Fruit fly (Drosophila melanogaster) whole organism, prepupa: ENCODE results near the gene CG32221.

ENCODE experiments used
- CG10631 ChIP-seq: fragments of 200-800 bp; sonication (Bioruptor generic); optimal IDR thresholded peaks from 2 replicates; lab custom pipeline; 2016; ENCODE audit warnings: missing biosample characterization, missing genetic modification characterization
- CG10669 ChIP-seq: fragments of 200-800 bp; sonication (Bioruptor generic); optimal IDR thresholded peaks from 3 replicates; lab custom pipeline; 2018; ENCODE audit warnings: missing biosample characterization, mild to moderate bottlenecking, missing genetic modification characterization, moderate library complexity
- CG11294 ChIP-seq: fragments of 200-800 bp; sonication (Bioruptor generic); IDR thresholded peaks from 2 replicates; pipeline ENCODE4 v1.3.6; 2022; ENCODE audit warnings: missing biosample characterization, missing genetic modification characterization
- CG11902 ChIP-seq: fragments of 200-800 bp; sonication (Bioruptor generic); optimal IDR thresholded peaks from 3 replicates; lab custom pipeline; 2016; ENCODE audit warnings: missing biosample characterization, missing genetic modification characterization
- CG15336 ChIP-seq: fragments of 200-800 bp; sonication (Bioruptor generic); IDR thresholded peaks from 2 replicates; pipeline ENCODE4 v1.3.6; 2022; ENCODE audit warnings: missing biosample characterization, missing genetic modification characterization
- CG1621 ChIP-seq: fragments of 200-800 bp; sonication (Bioruptor generic); optimal IDR thresholded peaks from 3 replicates; lab custom pipeline; 2018; ENCODE audit warnings: missing biosample characterization, mild to moderate bottlenecking, missing genetic modification characterization
- CG16779 ChIP-seq: fragments of 200-800 bp; sonication (Bioruptor generic); optimal IDR thresholded peaks from 3 replicates; lab custom pipeline; 2017; ENCODE audit warnings: missing biosample characterization, mild to moderate bottlenecking, missing genetic modification characterization
- CG3032 ChIP-seq: fragments of 200-800 bp; optimal IDR thresholded peaks from 2 replicates; lab custom pipeline; 2019; ENCODE audit warnings: missing biosample characterization, mild to moderate bottlenecking, missing genetic modification characterization, moderate library complexity
- CG31627 ChIP-seq: fragments of 200-800 bp; sonication (Bioruptor generic); optimal IDR thresholded peaks from 3 replicates; lab custom pipeline; 2016; ENCODE audit warnings: missing biosample characterization, missing genetic modification characterization
- CG34406 ChIP-seq: fragments of 200-800 bp; sonication (Bioruptor generic); optimal IDR thresholded peaks from 3 replicates; lab custom pipeline; 2016; ENCODE audit warnings: missing biosample characterization, missing genetic modification characterization
- CG3919 ChIP-seq: fragments of 200-800 bp; sonication (Bioruptor generic); optimal IDR thresholded peaks from 3 replicates; lab custom pipeline; 2016; ENCODE audit warnings: missing biosample characterization, missing genetic modification characterization
- CG4318 ChIP-seq: fragments of 200-800 bp; sonication (Bioruptor generic); optimal IDR thresholded peaks from 3 replicates; lab custom pipeline; 2017; ENCODE audit warnings: missing biosample characterization, mild to moderate bottlenecking, missing genetic modification characterization
- CG6163 ChIP-seq: fragments of 200-800 bp; sonication (Bioruptor generic); IDR thresholded peaks from 3 replicates; pipeline ENCODE4 v1.3.6; 2022; ENCODE audit warnings: missing biosample characterization, missing genetic modification characterization
- CG6276 ChIP-seq: fragments of 200-800 bp; sonication (Bioruptor generic); optimal IDR thresholded peaks from 2 replicates; lab custom pipeline; 2017; ENCODE audit warnings: missing biosample characterization, mild to moderate bottlenecking, missing genetic modification characterization
- CG6792 ChIP-seq: fragments of 200-800 bp; sonication (Bioruptor generic); optimal IDR thresholded peaks from 3 replicates; lab custom pipeline; 2016; ENCODE audit warnings: missing biosample characterization, missing genetic modification characterization
- CG6808 ChIP-seq: fragments of 200-800 bp; sonication (Bioruptor generic); optimal IDR thresholded peaks from 3 replicates; lab custom pipeline; 2017; ENCODE audit warnings: missing biosample characterization, missing genetic modification characterization, mild to moderate bottlenecking, moderate library complexity, missing genetic modification reagents
- CG7368 ChIP-seq: fragments of 200-800 bp; sonication (Bioruptor generic); optimal IDR thresholded peaks from 3 replicates; lab custom pipeline; 2016; ENCODE audit warnings: missing biosample characterization, missing genetic modification characterization
- CG8319 ChIP-seq: fragments of 200-800 bp; sonication (Bioruptor generic); optimal IDR thresholded peaks from 3 replicates; lab custom pipeline; 2016; ENCODE audit warnings: missing biosample characterization, missing genetic modification characterization
- CG8632 ChIP-seq: fragments of 200-800 bp; sonication (Bioruptor generic); optimal IDR thresholded peaks from 3 replicates; lab custom pipeline; 2016; ENCODE audit warnings: missing biosample characterization, missing genetic modification characterization
- Eip93F ChIP-seq: fragments of 200-800 bp; sonication (Bioruptor generic); optimal IDR thresholded peaks from 2 replicates; lab custom pipeline; 2016; ENCODE audit warnings: missing biosample characterization, mild to moderate bottlenecking, missing genetic modification characterization
- Ets21C ChIP-seq: fragments of 200-800 bp; sonication (Bioruptor generic); optimal IDR thresholded peaks from 3 replicates; lab custom pipeline; 2016; ENCODE audit warnings: missing biosample characterization, missing genetic modification characterization
- Gug ChIP-seq: fragments of 200-800 bp; sonication (Bioruptor generic); IDR thresholded peaks from 2 replicates; pipeline ENCODE4 v1.3.6; 2022; ENCODE audit warnings: missing biosample characterization, missing genetic modification characterization
- Hr39 ChIP-seq: fragments of 200-800 bp; sonication (Bioruptor generic); optimal IDR thresholded peaks from 2 replicates; lab custom pipeline; 2016; ENCODE audit warnings: missing biosample characterization, missing genetic modification characterization
- Hr4 ChIP-seq: fragments of 200-800 bp; sonication (Bioruptor generic); optimal IDR thresholded peaks from 3 replicates; lab custom pipeline; 2016; ENCODE audit warnings: missing biosample characterization, missing genetic modification characterization
- Met ChIP-seq: fragments of 200-800 bp; sonication (Bioruptor generic); optimal IDR thresholded peaks from 3 replicates; lab custom pipeline; 2016; ENCODE audit warnings: missing biosample characterization, missing genetic modification characterization
- OdsH ChIP-seq: fragments of 200-800 bp; sonication (Bioruptor generic); optimal IDR thresholded peaks from 3 replicates; lab custom pipeline; 2016; ENCODE audit warnings: missing biosample characterization, missing genetic modification characterization
- Sox102F ChIP-seq: fragments of 200-800 bp; sonication (Bioruptor generic); optimal IDR thresholded peaks from 2 replicates; lab custom pipeline; 2016; ENCODE audit warnings: missing biosample characterization, mild to moderate bottlenecking, missing genetic modification characterization
- Sox14 ChIP-seq: fragments of 200-800 bp; sonication (Bioruptor generic); optimal IDR thresholded peaks from 3 replicates; lab custom pipeline; 2016; ENCODE audit warnings: missing biosample characterization, missing genetic modification characterization
- Sox15 ChIP-seq: fragments of 200-800 bp; sonication (Bioruptor generic); optimal IDR thresholded peaks from 3 replicates; lab custom pipeline; 2016; ENCODE audit warnings: missing biosample characterization, missing genetic modification characterization
- achi ChIP-seq: fragments of 200-800 bp; sonication (Bioruptor generic); optimal IDR thresholded peaks from 3 replicates; lab custom pipeline; 2016; ENCODE audit warnings: missing biosample characterization, missing genetic modification characterization
- acj6 ChIP-seq: fragments of 200-800 bp; sonication (Bioruptor generic); optimal IDR thresholded peaks from 3 replicates; lab custom pipeline; 2016; ENCODE audit warnings: missing biosample characterization, missing genetic modification characterization
- cyc ChIP-seq: fragments of 200-800 bp; sonication (Bioruptor generic); optimal IDR thresholded peaks from 3 replicates; lab custom pipeline; 2016; ENCODE audit warnings: missing biosample characterization, missing genetic modification characterization
- dac ChIP-seq: fragments of 200-800 bp; sonication (Bioruptor generic); optimal IDR thresholded peaks from 2 replicates; lab custom pipeline; 2017; ENCODE audit warnings: missing biosample characterization, mild to moderate bottlenecking, missing genetic modification characterization
- eg ChIP-seq: fragments of 200-800 bp; sonication (Bioruptor generic); IDR thresholded peaks from 3 replicates; pipeline ENCODE4 v1.3.6; 2022; ENCODE audit warnings: missing biosample characterization, missing genetic modification characterization
- esn ChIP-seq: fragments of 200-800 bp; sonication (Bioruptor generic); optimal IDR thresholded peaks from 2 replicates; lab custom pipeline; 2016; ENCODE audit warnings: missing biosample characterization, mild to moderate bottlenecking, missing genetic modification characterization, moderate library complexity
- fd85E ChIP-seq: fragments of 200-800 bp; sonication (Bioruptor generic); optimal IDR thresholded peaks from 3 replicates; lab custom pipeline; 2016; ENCODE audit warnings: missing biosample characterization, missing genetic modification characterization
- fkh ChIP-seq: fragments of 200-800 bp; sonication (Bioruptor generic); optimal IDR thresholded peaks from 3 replicates; lab custom pipeline; 2017; ENCODE audit warnings: missing biosample characterization, mild to moderate bottlenecking, missing genetic modification characterization, moderate library complexity
- lz ChIP-seq: fragments of 200-800 bp; sonication (Bioruptor generic); optimal IDR thresholded peaks from 3 replicates; lab custom pipeline; 2016; ENCODE audit warnings: missing biosample characterization, missing genetic modification characterization
- net ChIP-seq: fragments of 200-800 bp; sonication (Bioruptor generic); optimal IDR thresholded peaks from 3 replicates; lab custom pipeline; 2016; ENCODE audit warnings: missing biosample characterization, missing genetic modification characterization
- salr ChIP-seq, 2 experiments: fragments of 200-800 bp; sonication (Bioruptor generic); optimal IDR thresholded peaks; 3 replicates each; lab custom pipeline; 2016 to 2018; ENCODE audit warnings: missing biosample characterization in 2 of 2, missing genetic modification characterization in 2 of 2, mild to moderate bottlenecking in 1 of 2
- ss ChIP-seq, 2 experiments: fragments of 200-800 bp; sonication (Bioruptor generic); optimal IDR thresholded peaks; 2 replicates in 1 of 2; 3 replicates in 1 of 2; lab custom pipeline; 2017 to 2018; ENCODE audit warnings: mild to moderate bottlenecking in 2 of 2, missing biosample characterization in 2 of 2, missing genetic modification characterization in 2 of 2, moderate library complexity in 1 of 2
- vri ChIP-seq: fragments of 200-800 bp; sonication (Bioruptor generic); optimal IDR thresholded peaks from 3 replicates; lab custom pipeline; 2016; ENCODE audit warnings: missing biosample characterization, mild to moderate bottlenecking, missing genetic modification characterization

Gene CG32221

DNA sequence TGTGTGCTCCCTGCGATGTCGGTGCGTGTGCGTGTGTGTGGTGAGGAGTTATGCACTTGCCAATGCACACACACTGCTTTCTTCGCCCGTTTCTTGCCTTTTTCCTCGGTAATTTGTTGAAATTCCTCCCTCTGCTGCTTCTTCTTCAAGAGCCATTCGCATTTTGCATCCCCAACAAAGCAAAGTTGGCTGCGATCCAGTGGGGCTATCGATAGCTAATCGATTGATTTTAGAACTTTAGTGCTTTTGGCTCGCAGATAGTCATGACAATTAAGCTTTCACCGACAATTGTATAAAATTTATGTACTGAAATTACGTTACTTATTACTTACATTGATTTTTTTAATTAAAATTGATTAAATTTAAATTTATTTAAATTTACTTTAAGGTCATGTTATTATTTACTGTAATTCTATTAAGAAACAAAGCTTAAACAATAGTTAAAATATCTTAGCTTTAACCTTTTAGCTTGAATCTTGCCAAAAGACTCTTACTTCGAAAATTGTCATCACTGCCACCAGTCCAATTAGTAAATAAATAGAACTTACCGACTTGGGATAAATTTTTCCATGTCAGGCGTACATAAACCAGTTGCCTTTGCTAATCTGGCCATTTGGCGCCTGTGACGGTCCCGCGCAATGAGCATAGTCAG, at the start of gene CG32221, which contains the start of gene trc:
TSS of gene CG32221 (plus strand) at position 528 of the 652 bp plus-strand sequence.
TSS of gene trc (minus strand) at position 162 of the 652 bp plus-strand sequence.
- TF ChIP-seq esn (GFP tag; lab: Kevin White, UChicago): peak; percentile 35
- TF ChIP-seq lz: no peak
- no peak for TF ChIP-seq acj6 (GFP tag; lab: Kevin White, UChicago)
- TF ChIP-seq CG31627 (GFP tag; lab: Kevin White, UChicago): peak; percentile 34
- TF ChIP-seq CG8319: no peak
- TF ChIP-seq OdsH: no peak
- peak; percentile 29 for TF ChIP-seq CG3032 (tag; lab: Kevin White, UChicago)
- peak in 1 of 2 experiments; percentile 24 for TF ChIP-seq salr (GFP tag; optimal IDR thresholded peaks at IDR 0.05; lab: Kevin White, UChicago)
- TF ChIP-seq CG6163 (GFP tag; lab: Robert Waterston, UW): peak; percentile 43; the same call in 2 of the 3 replicates
- TF ChIP-seq fd85E: no peak
- peak; percentile 36 for TF ChIP-seq Sox14 (GFP tag; lab: Kevin White, UChicago)
- no peak for TF ChIP-seq ss (GFP tag; optimal IDR thresholded peaks at IDR 0.05; lab: Kevin White, UChicago)

DNA sequence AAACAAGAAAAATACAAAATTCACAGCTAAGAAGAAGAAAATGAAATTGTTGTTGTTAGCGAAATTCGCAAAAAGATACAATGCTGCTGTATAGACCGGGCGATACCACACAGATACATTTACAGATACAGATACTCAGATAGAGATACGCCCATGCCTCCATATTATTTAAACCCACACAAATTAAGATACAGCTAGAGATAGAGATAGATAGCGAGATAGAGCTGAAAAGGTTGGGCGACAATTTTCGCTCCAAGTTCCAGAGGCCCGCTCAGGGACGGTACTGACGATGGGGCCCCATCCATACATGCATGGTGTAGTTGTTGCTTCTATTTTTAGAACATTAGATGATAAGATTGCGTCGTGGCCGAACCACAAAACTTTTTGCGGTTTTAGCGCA, 46.8 kb upstream of the CG32221 start:
- no peak for TF ChIP-seq OdsH
- TF ChIP-seq net (GFP tag; lab: Kevin White, UChicago): no peak
- TF ChIP-seq fkh: peak; percentile 40
- TF ChIP-seq vri (GFP tag; lab: Kevin White, UChicago): peak; percentile 4
- TF ChIP-seq esn (GFP tag; lab: Kevin White, UChicago): no peak

dm6 chr3L:19790564-19790928, 43.9 kb upstream of the CG32221 start:
- no peak for TF ChIP-seq achi (GFP tag; lab: Kevin White, UChicago)
- no peak for TF ChIP-seq CG11902 (GFP tag; lab: Kevin White, UChicago)
- TF ChIP-seq acj6 (GFP tag; lab: Kevin White, UChicago): no peak
- no peak for TF ChIP-seq CG16779 (tag; lab: Kevin White, UChicago)
- no peak for TF ChIP-seq Hr4 (GFP tag; lab: Kevin White, UChicago)
- TF ChIP-seq Sox15 (GFP tag; lab: Kevin White, UChicago): no peak
- no peak for TF ChIP-seq CG3032 (tag; lab: Kevin White, UChicago)
- TF ChIP-seq CG1621 (tag; lab: Kevin White, UChicago): no peak
- TF ChIP-seq lz: no peak
- TF ChIP-seq cyc (GFP tag; lab: Kevin White, UChicago): no peak
- TF ChIP-seq CG6163 (GFP tag; lab: Robert Waterston, UW): no peak
- TF ChIP-seq fd85E: no peak

dm6 chr3L:19790929-19791687, 43.4 kb upstream of the CG32221 start:
- TF ChIP-seq fkh (no peak), CG6808 (peak; percentile 43), CG3919 (GFP tag; lab: Kevin White, UChicago) (peak; percentile 62), Sox14 (GFP tag; lab: Kevin White, UChicago) (peak; percentile 65), cyc (GFP tag; lab: Kevin White, UChicago) (peak; percentile 49), OdsH (peak; percentile 67), CG34406 (peak; percentile 49), Eip93F (peak; percentile 9), CG8632 (GFP tag; lab: Kevin White, UChicago) (peak; percentile 58), vri (GFP tag; lab: Kevin White, UChicago) (no peak), Gug (GFP tag; lab: Robert Waterston, UW) (no peak; the same call in 1 of the 2 replicates), CG4318 (GFP tag; lab: Kevin White, UChicago) (peak; percentile 62), Met (GFP tag; lab: Kevin White, UChicago) (peak; percentile 80), Ets21C (peak; percentile 64), CG10631 (peak; percentile 54), acj6 (GFP tag; lab: Kevin White, UChicago) (peak; percentile 55), Sox102F (GFP tag; lab: Kevin White, UChicago) (peak; percentile 63), Hr39 (GFP tag; lab: Kevin White, UChicago) (peak; percentile 72), dac (GFP tag; lab: Kevin White, UChicago) (peak; percentile 42), CG31627 (GFP tag; lab: Kevin White, UChicago) (peak; percentile 67), CG7368 (GFP tag; lab: Kevin White, UChicago) (peak; percentile 34), CG11902 (GFP tag; lab: Kevin White, UChicago) (peak; percentile 14), eg (peak; percentile 41; the same call in 2 of the 3 replicates), CG15336 (no peak; the same call in 1 of the 2 replicates), CG10669 (peak; percentile 64), CG6792 (GFP tag; lab: Kevin White, UChicago) (peak; percentile 58), CG11294 (GFP tag; lab: Robert Waterston, UW) (no peak), CG6276 (GFP tag; lab: Kevin White, UChicago) (peak; percentile 39)
